Fruit fly (Drosophila melanogaster): ENCODE results near the gene CG5567.

CG5567 gene

dm6 chr3L:17802107-17802506, 41.2 kb downstream of the CG5567 start, which contains the start of gene NUCB1 (continued):
- TF ChIP-seq caup (GFP tag; optimal IDR thresholded peaks at IDR 0.05; ENCODE audit: severe bottlenecking) (no peak), CG12744 (GFP tag; optimal IDR thresholded peaks at IDR 0.05) (peak; percentile 47), Rx (GFP tag; IDR thresholded peaks at IDR 0.05) (no peak), h (optimal IDR thresholded peaks at IDR 0.05) (no peak), cwo (GFP tag; optimal IDR thresholded peaks at IDR 0.05) (no peak), CG32767 (GFP tag; IDR thresholded peaks at IDR 0.05) (no peak), CG4360 (GFP tag; IDR thresholded peaks at IDR 0.05) (no peak), pum (GFP tag; optimal IDR thresholded peaks at IDR 0.05) (peak; percentile 5), HmgD (GFP tag; optimal IDR thresholded peaks at IDR 0.05) (peak; percentile 72), pnt (GFP tag; optimal IDR thresholded peaks at IDR 0.05) (no peak), CkIIα-i1 (GFP tag; IDR thresholded peaks at IDR 0.05) (no peak), CG31224 (GFP tag; IDR thresholded peaks at IDR 0.05) (no peak), unc-4 (GFP tag; IDR thresholded peaks at IDR 0.05; ENCODE audit: partially characterized antibody) (peak; percentile 26; the same call in 1 of the 2 replicates), Jarid2 (GFP tag; optimal IDR thresholded peaks at IDR 0.05) (peak; percentile 69), dati (GFP tag; IDR thresholded peaks at IDR 0.05) (no peak), sens (GFP tag) (peak; percentile 79), Xbp1 (GFP tag; optimal IDR thresholded peaks at IDR 0.05) (peak; percentile 82), Fer3 (tag; optimal IDR thresholded peaks at IDR 0.05) (no peak), CG14441 (GFP tag; IDR thresholded peaks at IDR 0.05) (no peak), CG12659 (GFP tag; optimal IDR thresholded peaks at IDR 0.05) (peak; percentile 63), Ptx1 (GFP tag; IDR thresholded peaks at IDR 0.05) (peak; percentile 38), hth (optimal IDR thresholded peaks at IDR 0.05) (no peak), sr (GFP tag; IDR thresholded peaks at IDR 0.05) (no peak), CG7987 (GFP tag; optimal IDR thresholded peaks at IDR 0.05) (peak; percentile 16), br (optimal IDR thresholded peaks at IDR 0.05) (no peak), NfI (GFP tag; optimal IDR thresholded peaks at IDR 0.05) (peak; percentile 64), ken (GFP tag; IDR thresholded peaks at IDR 0.05) (no peak), jing (GFP tag; optimal IDR thresholded peaks at IDR 0.05) (no peak), so (GFP tag; IDR thresholded peaks at IDR 0.05) (no peak), corto (GFP tag; optimal IDR thresholded peaks at IDR 0.05) (no peak), CG12769 (tag; optimal IDR thresholded peaks at IDR 0.05) (no peak), exex (tag; optimal IDR thresholded peaks at IDR 0.05) (no peak), Antp (GFP tag; optimal IDR thresholded peaks at IDR 0.05) (peak; percentile 5), zen (tag; optimal IDR thresholded peaks at IDR 0.05) (peak; percentile 46), Ets65A (GFP tag) (peak; percentile 92), Fer2 (tag; optimal IDR thresholded peaks at IDR 0.05) (no peak), Oli (tag; optimal IDR thresholded peaks at IDR 0.05) (no peak), lbe (GFP tag; optimal IDR thresholded peaks at IDR 0.05) (no peak), da (GFP tag; optimal IDR thresholded peaks at IDR 0.05) (no peak), ash1 (GFP tag; optimal IDR thresholded peaks at IDR 0.05) (no peak), inv (GFP tag; IDR thresholded peaks at IDR 0.05; ENCODE audit: partially characterized antibody) (no peak), Xrp1 (GFP tag; IDR thresholded peaks at IDR 0.05) (no peak), E2f2 (GFP tag; IDR thresholded peaks at IDR 0.05) (peak; percentile 24; the same call in 1 of the 2 replicates), dmrt99B (tag; optimal IDR thresholded peaks at IDR 0.05) (no peak), mld (GFP tag; IDR thresholded peaks at IDR 0.05; ENCODE audit: partially characterized antibody) (no peak), crol (GFP tag; IDR thresholded peaks at IDR 0.05) (no peak), row (GFP tag; IDR thresholded peaks at IDR 0.05) (peak; percentile 97), shn (GFP tag; optimal IDR thresholded peaks at IDR 0.05) (peak; percentile 52), hbn (GFP tag; IDR thresholded peaks at IDR 0.05; ENCODE audit: partially characterized antibody) (no peak), CG10147 (GFP tag; optimal IDR thresholded peaks at IDR 0.05) (no peak), CG12071 (GFP tag; optimal IDR thresholded peaks at IDR 0.05) (no peak), TFAM (GFP tag; optimal IDR thresholded peaks at IDR 0.05) (no peak), stc (GFP tag; IDR thresholded peaks at IDR 0.05) (no peak)
